Fruit fly (Drosophila melanogaster) whole organism: ENCODE data around the gene Grl36a.

Experiments
- CG8478 ChIP-seq: fragments of >200 bp; optimal IDR thresholded peaks from 2 replicates; lab custom pipeline; 2018; ENCODE audit warnings: inconsistent platforms
- Dll ChIP-seq: fragments of >200 bp; optimal IDR thresholded peaks from 2 replicates; lab custom pipeline; 2017
- EcR ChIP-seq, 2 experiments: fragments of >200 bp; optimal IDR thresholded peaks; 2 replicates each; lab custom pipeline; 2017; ENCODE audit warnings: missing biosample characterization in 2 of 2, missing genetic modification characterization in 2 of 2, missing genetic modification reagents in 2 of 2
- pan ChIP-seq: fragments of >200 bp; optimal IDR thresholded peaks from 2 replicates; lab custom pipeline; 2017
- psq ChIP-seq: fragments of >200 bp; optimal IDR thresholded peaks from 2 replicates; lab custom pipeline; 2017
- usp ChIP-seq: fragments of >200 bp; optimal IDR thresholded peaks from 2 replicates; lab custom pipeline; 2017; ENCODE audit warnings: missing biosample characterization, missing genetic modification characterization, mixed read lengths

Gene Grl36a

dm6 chr2L:17181638-17182037 is at the start of gene Grl36a:
Gene Grl36a (plus strand): TSS chr2L:17181938.
- TF ChIP-seq usp (no peak), psq (no peak), Dll (lab: Kevin White, UChicago) (no peak), EcR (GFP tag; optimal IDR thresholded peaks at IDR 0.05; lab: Kevin White, UChicago) (no peak), pan (lab: Kevin White, UChicago) (no peak), CG8478 (lab: Kevin White, UChicago) (no peak)

- TF ChIP-seq CG8478 (lab: Kevin White, UChicago) (no peak), usp (no peak), pan (lab: Kevin White, UChicago) (no peak), Dll (lab: Kevin White, UChicago) (no peak), psq (no peak), EcR (GFP tag; optimal IDR thresholded peaks at IDR 0.05; lab: Kevin White, UChicago) (no peak)
Measured at dm6 chr2L:17159641-17160040, 22.1 kb upstream of the Grl36a start.

- TF ChIP-seq CG8478 (lab: Kevin White, UChicago), result no peak
- no peak for TF ChIP-seq pan (lab: Kevin White, UChicago)
- no peak for TF ChIP-seq usp
- TF ChIP-seq EcR (GFP tag; optimal IDR thresholded peaks at IDR 0.05; lab: Kevin White, UChicago), result no peak
Measured at dm6 chr2L:17163344-17163743, 18.4 kb upstream of the Grl36a start.

dm6 chr2L:17173181-17173580 is 8.6 kb upstream of the Grl36a start, which contains the start of gene CG34169:
Gene CG34169 (plus strand): TSS chr2L:17173481.
- TF ChIP-seq Dll (lab: Kevin White, UChicago) (no peak), usp (no peak), EcR (GFP tag; optimal IDR thresholded peaks at IDR 0.05; lab: Kevin White, UChicago) (no peak), pan (lab: Kevin White, UChicago) (no peak), CG8478 (lab: Kevin White, UChicago) (no peak), psq (no peak)

- TF ChIP-seq usp (no peak), Dll (lab: Kevin White, UChicago) (no peak), CG8478 (lab: Kevin White, UChicago) (no peak), EcR (GFP tag; optimal IDR thresholded peaks at IDR 0.05; lab: Kevin White, UChicago) (no peak), psq (no peak), pan (lab: Kevin White, UChicago) (no peak)
Measured at dm6 chr2L:17176318-17176717, 5.4 kb upstream of the Grl36a start, which contains the start of gene Gr36a. Gene Gr36a (plus strand): TSS chr2L:17176618.

dm6 chr2L:17178472-17178871 is 3.3 kb upstream of the Grl36a start, which contains the start of gene Gr36b:
Gene Gr36b (plus strand): TSS chr2L:17178772.
- TF ChIP-seq CG8478 (lab: Kevin White, UChicago), result no peak
- no peak for TF ChIP-seq Dll (lab: Kevin White, UChicago)
- TF ChIP-seq pan (lab: Kevin White, UChicago), result no peak
- no peak for TF ChIP-seq psq
- TF ChIP-seq usp, result no peak
- no peak for TF ChIP-seq EcR (GFP tag; optimal IDR thresholded peaks at IDR 0.05; lab: Kevin White, UChicago)

- TF ChIP-seq Dll (lab: Kevin White, UChicago) (no peak), CG8478 (lab: Kevin White, UChicago) (no peak), usp (no peak), psq (no peak), EcR (GFP tag; optimal IDR thresholded peaks at IDR 0.05; lab: Kevin White, UChicago) (no peak), pan (lab: Kevin White, UChicago) (no peak)
Measured at dm6 chr2L:17180038-17180437, 1.7 kb upstream of the Grl36a start, which contains the start of gene Gr36c. Gene Gr36c (plus strand): TSS chr2L:17180338.

- TF ChIP-seq EcR (GFP tag; optimal IDR thresholded peaks at IDR 0.05; lab: Kevin White, UChicago) (no peak), pan (lab: Kevin White, UChicago) (no peak), CG8478 (lab: Kevin White, UChicago) (no peak), usp (no peak), Dll (lab: Kevin White, UChicago) (no peak), psq (no peak)
Measured at dm6 chr2L:17195197-17195596, 13.5 kb downstream of the Grl36a start.

- TF ChIP-seq EcR (GFP tag; optimal IDR thresholded peaks at IDR 0.05; lab: Kevin White, UChicago) (no peak), pan (lab: Kevin White, UChicago) (no peak), Dll (lab: Kevin White, UChicago) (no peak), CG8478 (lab: Kevin White, UChicago) (no peak), usp (no peak)
Measured at dm6 chr2L:17201777-17202176, 20.0 kb downstream of the Grl36a start.

- TF ChIP-seq pan (lab: Kevin White, UChicago), result no peak
- TF ChIP-seq psq, result no peak
- TF ChIP-seq CG8478 (lab: Kevin White, UChicago), result no peak
- TF ChIP-seq usp, result no peak
- no peak for TF ChIP-seq Dll (lab: Kevin White, UChicago)
- no peak for TF ChIP-seq EcR (GFP tag; optimal IDR thresholded peaks at IDR 0.05; lab: Kevin White, UChicago)
Measured at dm6 chr2L:17203833-17204232, 22.1 kb downstream of the Grl36a start.

- TF ChIP-seq Dll (lab: Kevin White, UChicago) (no peak), EcR (GFP tag; optimal IDR thresholded peaks at IDR 0.05; lab: Kevin White, UChicago) (no peak), pan (lab: Kevin White, UChicago) (no peak), usp (no peak)
Measured at dm6 chr2L:17207072-17207471, 25.3 kb downstream of the Grl36a start.

dm6 chr2L:17216847-17217246 is 35.1 kb downstream of the Grl36a start:
- TF ChIP-seq usp, result no peak
- no peak for TF ChIP-seq EcR (GFP tag; optimal IDR thresholded peaks at IDR 0.05; lab: Kevin White, UChicago)
- TF ChIP-seq pan (lab: Kevin White, UChicago), result no peak

dm6 chr2L:17221462-17221861 is 39.7 kb downstream of the Grl36a start:
- TF ChIP-seq Dll (lab: Kevin White, UChicago), result no peak
- TF ChIP-seq psq, result no peak
- no peak for TF ChIP-seq CG8478 (lab: Kevin White, UChicago)
- no peak for TF ChIP-seq pan (lab: Kevin White, UChicago)
- TF ChIP-seq EcR (GFP tag; optimal IDR thresholded peaks at IDR 0.05; lab: Kevin White, UChicago), result no peak
